Fruit fly (Drosophila melanogaster) whole organism, embryonic: ENCODE results near the gene CG34148.

Experiments used
- CG10431 ChIP-seq: fragments of 200-800 bp; sonication (Bioruptor generic); optimal IDR thresholded peaks from 3 replicates; lab custom pipeline; 2018; ENCODE audit warnings: missing biosample characterization, mild to moderate bottlenecking, missing genetic modification characterization
- CG12744 ChIP-seq: fragments of 200-800 bp; sonication (Bioruptor generic); optimal IDR thresholded peaks from 2 replicates; lab custom pipeline; 2016; ENCODE audit warnings: missing biosample characterization, missing genetic modification characterization
- CG17385 ChIP-seq: fragments of 200-800 bp; sonication (Bioruptor generic); optimal IDR thresholded peaks from 3 replicates; lab custom pipeline; 2018; ENCODE audit warnings: missing biosample characterization, mild to moderate bottlenecking, missing genetic modification characterization
- CG18619 ChIP-seq: fragments of 200-800 bp; sonication (Bioruptor generic); optimal IDR thresholded peaks from 3 replicates; lab custom pipeline; 2017; ENCODE audit warnings: missing biosample characterization, mild to moderate bottlenecking, missing genetic modification characterization
- CG6654 ChIP-seq: fragments of 200-800 bp; sonication (Bioruptor generic); optimal IDR thresholded peaks from 2 replicates; lab custom pipeline; 2017; ENCODE audit warnings: missing biosample characterization, mild to moderate bottlenecking, missing genetic modification characterization
- CG6854 ChIP-seq: fragments of 200-800 bp; sonication (Bioruptor generic); optimal IDR thresholded peaks from 3 replicates; lab custom pipeline; 2017; ENCODE audit warnings: missing biosample characterization, mild to moderate bottlenecking, missing genetic modification characterization
- Mrtf ChIP-seq: fragments of 200-800 bp; sonication (Bioruptor generic); IDR thresholded peaks from 3 replicates; pipeline ENCODE4 v1.3.6; 2022; ENCODE audit warnings: missing biosample characterization, missing genetic modification characterization
- Side ChIP-seq: fragments of 200-800 bp; sonication (Bioruptor generic); optimal IDR thresholded peaks from 2 replicates; lab custom pipeline; 2016; ENCODE audit warnings: missing biosample characterization, missing genetic modification characterization

DNA sequence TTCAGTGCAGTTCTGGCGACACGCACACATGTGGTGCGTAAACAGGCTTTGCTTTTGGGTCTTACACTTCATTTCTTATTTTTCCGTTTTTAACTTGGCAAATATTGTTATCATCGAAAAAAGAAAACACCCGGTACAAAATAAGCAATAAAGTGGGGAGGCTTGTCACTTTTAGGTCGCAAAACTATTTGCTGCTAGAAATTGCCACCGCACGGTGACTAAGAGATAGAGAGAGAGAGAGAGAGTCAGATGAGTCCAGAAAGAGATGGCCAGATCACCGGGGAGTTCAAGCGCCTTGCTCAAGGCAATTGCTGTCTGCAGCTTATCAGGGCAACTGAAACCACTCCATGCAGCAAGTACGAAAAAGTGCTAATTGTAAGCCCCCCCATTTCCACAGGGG, 12.3 kb upstream of the CG34148 start:
- no peak for TF ChIP-seq CG18619 (GFP tag; lab: Kevin White, UChicago)
- no peak for TF ChIP-seq CG17385 (GFP tag; lab: Kevin White, UChicago)
- no peak for TF ChIP-seq CG10431
- no peak for TF ChIP-seq CG12744 (GFP tag; lab: Kevin White, UChicago)
- no peak for TF ChIP-seq CG6854 (GFP tag; lab: Kevin White, UChicago)
- TF ChIP-seq Side (GFP tag; lab: Kevin White, UChicago), result no peak
- no peak for TF ChIP-seq CG6654 (GFP tag; lab: Kevin White, UChicago)
- TF ChIP-seq Mrtf (GFP tag; lab: Robert Waterston, UW), result no peak
